Worm (Caenorhabditis elegans) whole organism, L2 larva: Measurements from ENCODE around the gene F16G10.1.

Source experiments
- C34F6.9 ChIP-seq: fragments of 150-350 bp; optimal IDR thresholded peaks from 2 replicates; lab custom pipeline; 2014; ENCODE audit warnings: missing biosample characterization, missing genetic modification characterization
- F13H6.1 ChIP-seq: sonication (generic microtip); optimal IDR thresholded peaks from 2 replicates; lab custom pipeline; 2016; ENCODE audit warnings: missing genetic modification characterization, missing compliant biosample characterization
- ama-1 ChIP-seq: fragments of 150-350 bp; optimal IDR thresholded peaks from 2 replicates; lab custom pipeline; 2018; ENCODE audit warnings: inconsistent platforms
- crh-2 ChIP-seq: sonication (generic microtip); optimal IDR thresholded peaks from 2 replicates; lab custom pipeline; 2017; ENCODE audit warnings: missing biosample characterization, missing genetic modification characterization
- elt-1 ChIP-seq: fragments of 150-350 bp; optimal IDR thresholded peaks from 2 replicates; lab custom pipeline; 2014; ENCODE audit warnings: missing biosample characterization, missing genetic modification characterization
- fos-1 ChIP-seq: fragments of 150-350 bp; optimal IDR thresholded peaks from 2 replicates; lab custom pipeline; 2014; ENCODE audit warnings: missing biosample characterization, missing genetic modification characterization
- gmeb-1 ChIP-seq: fragments of 150-350 bp; optimal IDR thresholded peaks from 2 replicates; lab custom pipeline; 2014; ENCODE audit warnings: missing biosample characterization, missing genetic modification characterization
- lin-39 ChIP-seq: fragments of 150-350 bp; optimal IDR thresholded peaks from 2 replicates; lab custom pipeline; 2014; ENCODE audit warnings: missing biosample characterization, missing genetic modification reagents, missing genetic modification characterization
- lsy-2 ChIP-seq, 2 experiments: fragments of 150-350 bp in 1 of 2; sonication (generic microtip) in 1 of 2; optimal IDR thresholded peaks; 2 replicates each; lab custom pipeline; 2014 to 2017; ENCODE audit warnings: missing biosample characterization in 2 of 2, missing genetic modification characterization in 2 of 2
- nhr-129 ChIP-seq: fragments of 150-350 bp; optimal IDR thresholded peaks from 2 replicates; lab custom pipeline; 2014; ENCODE audit warnings: missing biosample characterization, missing genetic modification characterization
- nhr-237 ChIP-seq: fragments of 150-350 bp; optimal IDR thresholded peaks from 2 replicates; lab custom pipeline; 2014; ENCODE audit warnings: missing biosample characterization, missing genetic modification characterization
- sma-3 ChIP-seq: sonication (generic microtip); optimal IDR thresholded peaks from 2 replicates; lab custom pipeline; 2016; ENCODE audit warnings: missing genetic modification reagents, missing genetic modification characterization, missing compliant biosample characterization
- unc-55 ChIP-seq: fragments of 150-350 bp; sonication (generic microtip); optimal IDR thresholded peaks from 3 replicates; lab custom pipeline; 2014; ENCODE audit warnings: missing biosample characterization, missing genetic modification reagents, missing genetic modification characterization
- ztf-4 ChIP-seq: fragments of 150-350 bp; optimal IDR thresholded peaks from 2 replicates; lab custom pipeline; 2014; ENCODE audit warnings: missing biosample characterization, missing genetic modification characterization

The F16G10.1 gene

DNA sequence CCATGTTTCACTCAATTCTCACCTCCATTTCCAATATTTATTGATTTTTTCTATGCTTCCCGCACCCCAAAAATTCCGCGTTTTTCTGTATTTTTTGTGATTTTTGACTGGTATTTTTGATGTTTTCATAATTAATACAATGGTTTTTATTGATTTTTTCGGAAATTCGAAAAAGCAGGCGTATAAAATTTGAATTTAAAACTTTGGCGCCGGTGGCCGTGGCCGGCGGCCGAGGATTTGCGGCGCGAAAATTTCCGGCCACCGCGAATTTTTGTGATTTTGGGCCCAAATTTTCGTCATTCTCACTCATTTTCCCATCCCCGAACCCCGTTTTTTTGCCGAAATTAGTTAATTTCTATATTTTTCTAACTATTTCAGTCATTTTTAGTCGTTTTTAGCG is 46.9 kb downstream of the F16G10.1 start:
- TF ChIP-seq lin-39 (tag; lab: Kevin White, UChicago) (no peak), unc-55 (GFP tag; lab: Kevin White, UChicago) (peak; percentile 40), crh-2 (peak; percentile 34), gmeb-1 (tag; lab: Kevin White, UChicago) (peak; percentile 80), sma-3 (GFP tag; lab: Kevin White, UChicago) (peak; percentile 46), ztf-4 (tag; lab: Kevin White, UChicago) (no peak), elt-1 (tag; lab: Kevin White, UChicago) (no peak), C34F6.9 (peak; percentile 32), lsy-2 (tag; optimal IDR thresholded peaks at IDR 0.05; lab: Kevin White, UChicago) (peak in 1 of 2 experiments; percentile 50)

- TF ChIP-seq F13H6.1 (tag; lab: Kevin White, UChicago) = peak; percentile 36
- TF ChIP-seq ama-1 (lab: Kevin White, UChicago) = peak; percentile 47
- peak; percentile 35 for TF ChIP-seq fos-1 (tag; lab: Kevin White, UChicago)
- no peak for TF ChIP-seq nhr-237 (tag; lab: Kevin White, UChicago)
- peak; percentile 22 for TF ChIP-seq nhr-129 (tag; lab: Kevin White, UChicago)
- TF ChIP-seq, all 48 proteins: peak for 4
Observed at ce11 chrII:2452492-2452891, 48.4 kb downstream of the F16G10.1 start.
